Worm (Caenorhabditis elegans) whole organism, L3 larva: ENCODE results near the gene npr-41.

Experiments
- R02D3.7 ChIP-seq: fragments of 150-350 bp; optimal IDR thresholded peaks from 2 replicates; lab custom pipeline; 2014; ENCODE audit warnings: missing biosample characterization, missing genetic modification characterization
- ZK546.5 ChIP-seq: sonication (generic microtip); optimal IDR thresholded peaks from 2 replicates; lab custom pipeline; 2017; ENCODE audit warnings: missing biosample characterization, missing genetic modification characterization
- ama-1 ChIP-seq: fragments of 150-350 bp; optimal IDR thresholded peaks from 2 replicates; lab custom pipeline; 2018
- ceh-16 ChIP-seq: sonication (generic microtip); optimal IDR thresholded peaks from 2 replicates; lab custom pipeline; 2017; ENCODE audit warnings: missing biosample characterization, missing genetic modification characterization
- ceh-28 ChIP-seq: fragments of 150-350 bp; optimal IDR thresholded peaks from 2 replicates; lab custom pipeline; 2014; ENCODE audit warnings: missing biosample characterization, missing genetic modification reagents, missing genetic modification characterization
- egl-27 ChIP-seq: sonication (generic microtip); optimal IDR thresholded peaks from 4 replicates; lab custom pipeline; 2017; ENCODE audit warnings: missing biosample characterization, missing genetic modification reagents, missing genetic modification characterization
- egl-5 ChIP-seq: fragments of 150-350 bp; optimal IDR thresholded peaks from 2 replicates; lab custom pipeline; 2017; ENCODE audit warnings: missing biosample characterization, missing genetic modification reagents, missing genetic modification characterization, inconsistent platforms
- elt-1 ChIP-seq: fragments of 150-350 bp; optimal IDR thresholded peaks from 2 replicates; lab custom pipeline; 2014; ENCODE audit warnings: missing biosample characterization, missing genetic modification characterization
- elt-2 ChIP-seq: sonication (generic microtip); optimal IDR thresholded peaks from 2 replicates; lab custom pipeline; 2016; ENCODE audit warnings: missing genetic modification reagents, mild to moderate bottlenecking, missing genetic modification characterization, missing compliant biosample characterization
- elt-3 ChIP-seq, 3 experiments: fragments of 150-350 bp in 1 of 3; sonication (generic microtip) in 2 of 3; optimal IDR thresholded peaks; 2 replicates in 2 of 3; 4 replicates in 1 of 3; lab custom pipeline; 2014 to 2017; ENCODE audit warnings: missing biosample characterization in 3 of 3, missing genetic modification characterization in 3 of 3
- eor-1 ChIP-seq, 2 experiments: fragments of 150-350 bp; optimal IDR thresholded peaks; 2 replicates each; lab custom pipeline; 2014 to 2018; ENCODE audit warnings: missing biosample characterization in 2 of 2, missing genetic modification characterization in 2 of 2
- fkh-10 ChIP-seq: sonication (generic microtip); optimal IDR thresholded peaks from 2 replicates; lab custom pipeline; 2017; ENCODE audit warnings: missing biosample characterization, missing genetic modification reagents, missing genetic modification characterization
- fkh-2 ChIP-seq: fragments of 150-350 bp; optimal IDR thresholded peaks from 2 replicates; lab custom pipeline; 2014; ENCODE audit warnings: missing biosample characterization, missing genetic modification reagents, missing genetic modification characterization
- fos-1 ChIP-seq: fragments of 150-350 bp; optimal IDR thresholded peaks from 2 replicates; lab custom pipeline; 2014; ENCODE audit warnings: missing biosample characterization, missing genetic modification characterization
- hmg-11 ChIP-seq: sonication (generic microtip); optimal IDR thresholded peaks from 2 replicates; lab custom pipeline; 2016; ENCODE audit warnings: missing genetic modification characterization, missing compliant biosample characterization
- jun-1 ChIP-seq: fragments of 150-350 bp; optimal IDR thresholded peaks from 2 replicates; lab custom pipeline; 2014; ENCODE audit warnings: missing biosample characterization, missing genetic modification reagents, missing genetic modification characterization
- lin-39 ChIP-seq: fragments of 150-350 bp; optimal IDR thresholded peaks from 2 replicates; lab custom pipeline; 2018; ENCODE audit warnings: missing biosample characterization, missing genetic modification reagents, missing genetic modification characterization
- nfya-1 ChIP-seq: sonication (generic microtip); optimal IDR thresholded peaks from 2 replicates; lab custom pipeline; 2017; ENCODE audit warnings: missing genetic modification characterization, mild to moderate bottlenecking, missing compliant biosample characterization, antibody characterized with exemption, moderate library complexity; ENCODE audit not compliant: insufficient read depth
- nhr-12 ChIP-seq: fragments of 150-350 bp; optimal IDR thresholded peaks from 2 replicates; lab custom pipeline; 2014; ENCODE audit warnings: missing biosample characterization, missing genetic modification characterization
- nhr-23 ChIP-seq: fragments of 150-350 bp; optimal IDR thresholded peaks from 2 replicates; lab custom pipeline; 2014; ENCODE audit warnings: missing biosample characterization, missing genetic modification reagents, missing genetic modification characterization
- nhr-237 ChIP-seq: fragments of 150-350 bp; optimal IDR thresholded peaks from 2 replicates; lab custom pipeline; 2014; ENCODE audit warnings: missing biosample characterization, missing genetic modification characterization
- nhr-25 ChIP-seq: sonication (generic microtip); optimal IDR thresholded peaks from 2 replicates; lab custom pipeline; 2017; ENCODE audit warnings: missing biosample characterization, missing genetic modification characterization
- nhr-28 ChIP-seq: fragments of 150-350 bp; optimal IDR thresholded peaks from 2 replicates; lab custom pipeline; 2014; ENCODE audit warnings: missing biosample characterization, missing genetic modification characterization
- nhr-43 ChIP-seq: sonication (generic microtip); optimal IDR thresholded peaks from 2 replicates; lab custom pipeline; 2016; ENCODE audit warnings: mild to moderate bottlenecking, missing genetic modification characterization, missing compliant biosample characterization; ENCODE audit not compliant: poor library complexity, severe bottlenecking
- nhr-67 ChIP-seq: fragments of 150-350 bp; optimal IDR thresholded peaks from 2 replicates; lab custom pipeline; 2014; ENCODE audit warnings: missing biosample characterization, missing genetic modification characterization
- nhr-76 ChIP-seq: fragments of 150-350 bp; sonication (generic microtip); optimal IDR thresholded peaks from 5 replicates; lab custom pipeline; 2014; ENCODE audit warnings: missing biosample characterization, missing genetic modification characterization
- nhr-77 ChIP-seq: fragments of 150-350 bp; optimal IDR thresholded peaks from 2 replicates; lab custom pipeline; 2014; ENCODE audit warnings: missing biosample characterization, missing genetic modification characterization
- pha-4 ChIP-seq: fragments of 150-350 bp; optimal IDR thresholded peaks from 2 replicates; lab custom pipeline; 2014; ENCODE audit warnings: missing biosample characterization, missing genetic modification reagents, missing genetic modification characterization
- pqm-1 ChIP-seq: fragments of 150-350 bp; optimal IDR thresholded peaks from 2 replicates; lab custom pipeline; 2017; ENCODE audit warnings: missing biosample characterization, missing genetic modification characterization, inconsistent platforms
- skn-1 ChIP-seq: fragments of 150-350 bp; optimal IDR thresholded peaks from 2 replicates; lab custom pipeline; 2014; ENCODE audit warnings: missing biosample characterization, missing genetic modification characterization
- tbx-2 ChIP-seq: sonication (generic microtip); optimal IDR thresholded peaks from 2 replicates; lab custom pipeline; 2016; ENCODE audit warnings: mild to moderate bottlenecking, missing genetic modification characterization, missing compliant biosample characterization
- unc-39 ChIP-seq: sonication (generic microtip); optimal IDR thresholded peaks from 4 replicates; lab custom pipeline; 2017; ENCODE audit warnings: missing biosample characterization, missing genetic modification characterization
- zag-1 ChIP-seq: fragments of 150-350 bp; optimal IDR thresholded peaks from 2 replicates; lab custom pipeline; 2014; ENCODE audit warnings: missing biosample characterization, missing genetic modification characterization
- ztf-11 ChIP-seq: fragments of 150-350 bp; optimal IDR thresholded peaks from 2 replicates; lab custom pipeline; 2014; ENCODE audit warnings: missing biosample characterization, missing genetic modification characterization
- ztf-4 ChIP-seq: fragments of 150-350 bp; optimal IDR thresholded peaks from 2 replicates; lab custom pipeline; 2014; ENCODE audit warnings: missing biosample characterization, missing genetic modification characterization

The npr-41 gene

DNA sequence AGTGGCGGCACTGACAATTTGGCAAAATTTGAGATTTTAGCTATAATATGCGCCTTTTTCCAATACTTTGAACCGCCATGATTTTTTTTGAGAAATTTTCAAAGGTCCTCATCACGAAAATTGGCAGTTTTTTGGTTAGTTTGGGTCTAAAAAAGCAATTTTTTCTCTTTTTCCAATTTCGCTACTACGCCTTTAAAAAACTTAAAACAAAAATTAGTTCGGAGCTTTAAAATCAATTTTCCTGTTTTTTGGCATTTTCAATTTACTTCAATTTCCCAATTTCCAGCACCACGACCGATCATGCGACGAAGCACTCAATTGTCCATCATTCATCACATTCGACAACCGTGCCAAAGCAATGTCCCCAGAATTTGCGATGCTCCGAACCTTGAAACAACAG lies 13.1 kb upstream of the npr-41 start, which contains the start of gene B0334.5:
TSS of gene B0334.5 (plus strand) at position 301 of the 400 bp plus-strand sequence.
- TF ChIP-seq elt-1 (tag; lab: Kevin White, UChicago) (no peak), nhr-67 (tag; lab: Kevin White, UChicago) (no peak), R02D3.7 (tag; lab: Kevin White, UChicago) (no peak), jun-1 (tag; lab: Kevin White, UChicago) (no peak), unc-39 (no peak), nhr-43 (tag; lab: Kevin White, UChicago) (no peak), nhr-76 (tag; lab: Kevin White, UChicago) (no peak), fos-1 (tag; lab: Kevin White, UChicago) (no peak)

DNA sequence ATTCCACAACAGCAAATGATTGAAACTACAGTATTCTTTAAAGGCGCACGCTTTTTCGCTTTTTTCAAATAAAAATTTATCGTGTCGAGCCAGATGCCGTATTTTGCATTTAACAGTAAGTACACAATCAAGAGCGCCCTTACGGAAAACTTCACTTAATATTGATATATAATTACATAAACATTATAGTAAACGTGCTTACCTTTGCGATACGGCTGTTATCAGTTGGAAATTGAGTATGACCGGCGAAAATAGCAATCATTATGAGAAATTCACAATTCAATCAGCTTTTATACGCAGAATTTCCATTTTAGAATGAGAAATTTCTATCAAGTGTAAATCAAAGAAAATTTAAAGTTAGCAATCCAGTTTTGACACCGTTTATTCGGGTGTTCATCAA lies 10.3 kb upstream of the npr-41 start, which contains the start of gene B0334.20:
TSS of gene B0334.20 (minus strand) at position 262 of the 400 bp plus-strand sequence.
- TF ChIP-seq elt-2 (peak; percentile 44), ZK546.5 (tag; lab: Kevin White, UChicago) (no peak)

DNA sequence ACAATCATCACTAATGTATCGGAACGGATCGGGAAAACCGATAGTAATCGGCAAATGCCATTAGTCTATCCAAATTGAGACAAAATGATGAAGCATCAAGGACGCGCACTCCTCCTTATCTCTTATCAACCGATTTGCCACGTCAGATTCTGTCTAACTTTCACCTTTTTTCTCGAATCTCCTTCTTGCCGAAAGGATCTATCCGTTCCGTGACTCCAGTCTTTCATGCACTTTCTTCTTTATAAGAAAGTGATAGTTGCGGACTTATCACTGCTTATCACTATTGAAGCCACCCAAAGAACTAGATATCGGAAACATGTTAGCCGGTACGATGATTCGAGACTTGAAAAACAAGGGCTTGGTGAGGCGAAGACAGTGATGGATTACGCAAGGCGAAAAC lies 8.5 kb upstream of the npr-41 start:
- TF ChIP-seq R02D3.7 (tag; lab: Kevin White, UChicago) (no peak), elt-3 (tag; optimal IDR thresholded peaks at IDR 0.05; lab: Kevin White, UChicago) (peak; percentile 98 to 100 (median 100)), fkh-2 (tag; lab: Kevin White, UChicago) (no peak), pha-4 (no peak), tbx-2 (peak; percentile 39), lin-39 (tag; lab: Kevin White, UChicago) (no peak), egl-5 (no peak), ceh-28 (tag; lab: Kevin White, UChicago) (no peak), nhr-43 (tag; lab: Kevin White, UChicago) (peak; percentile 81), elt-2 (no peak), skn-1 (tag; lab: Kevin White, UChicago) (no peak), ama-1 (lab: Kevin White, UChicago) (no peak), nhr-25 (tag; lab: Kevin White, UChicago) (peak; percentile 60), nfya-1 (no peak), nhr-77 (tag; lab: Kevin White, UChicago) (no peak), nhr-23 (peak; percentile 49)

DNA sequence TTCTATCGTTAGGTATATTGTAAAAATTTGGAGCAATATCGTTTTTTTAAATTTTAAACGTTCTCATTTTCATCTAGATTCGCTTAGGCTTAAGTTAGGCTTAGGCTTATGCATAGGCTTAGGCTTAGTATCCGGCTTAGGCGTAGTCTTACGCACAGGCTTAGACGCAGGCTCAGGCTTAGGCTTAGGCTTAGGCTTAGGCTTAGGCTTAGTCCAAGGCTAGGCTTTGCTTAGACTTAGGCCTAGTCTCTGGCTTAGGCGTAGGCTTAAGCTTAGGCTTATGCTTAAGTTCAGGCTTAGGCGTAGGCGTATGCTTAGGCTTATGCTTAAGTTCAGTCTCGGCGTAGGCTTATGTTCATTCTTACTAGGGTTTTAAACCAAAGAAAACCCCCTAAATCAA lies 6.7 kb upstream of the npr-41 start:
- no peak for TF ChIP-seq skn-1 (tag; lab: Kevin White, UChicago)
- no peak for TF ChIP-seq nhr-77 (tag; lab: Kevin White, UChicago)
- TF ChIP-seq fkh-10 (GFP tag; lab: Kevin White, UChicago): no peak
- TF ChIP-seq tbx-2: no peak
- no peak for TF ChIP-seq nhr-43 (tag; lab: Kevin White, UChicago)

DNA sequence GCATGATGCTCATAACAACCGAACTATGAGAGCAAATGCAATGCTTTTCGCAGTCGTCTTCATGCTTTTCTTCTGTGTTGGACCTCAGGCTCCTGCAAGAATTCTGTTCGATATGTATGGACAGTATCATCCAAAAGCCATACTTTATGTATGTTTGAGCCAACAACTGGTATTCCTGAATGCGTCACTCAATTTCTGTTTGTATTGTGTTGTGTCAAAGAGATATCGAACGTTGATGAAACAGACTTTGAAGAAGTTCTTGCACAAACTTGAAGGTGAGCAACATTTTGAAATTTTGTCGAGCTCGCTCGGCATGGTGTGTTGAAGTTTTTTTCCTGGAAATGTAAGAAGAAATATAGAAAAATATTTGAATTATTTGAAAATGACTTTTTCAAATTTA lies 2.4 kb downstream of the npr-41 start:
- TF ChIP-seq nhr-12 (tag; lab: Kevin White, UChicago) (no peak), pqm-1 (tag; lab: Kevin White, UChicago) (no peak), ceh-16 (tag; lab: Kevin White, UChicago) (no peak), nhr-23 (no peak), zag-1 (no peak), hmg-11 (tag; lab: Kevin White, UChicago) (no peak), nhr-28 (tag; lab: Kevin White, UChicago) (no peak), eor-1 (tag; optimal IDR thresholded peaks at IDR 0.05; lab: Kevin White, UChicago) (no peak), tbx-2 (no peak), nhr-25 (tag; lab: Kevin White, UChicago) (no peak), ztf-4 (no peak), egl-27 (tag; lab: Kevin White, UChicago) (no peak), unc-39 (no peak), ztf-11 (no peak), nhr-237 (tag; lab: Kevin White, UChicago) (no peak)
